Worm (Caenorhabditis elegans): ENCODE results near the gene cah-3.

DNA sequence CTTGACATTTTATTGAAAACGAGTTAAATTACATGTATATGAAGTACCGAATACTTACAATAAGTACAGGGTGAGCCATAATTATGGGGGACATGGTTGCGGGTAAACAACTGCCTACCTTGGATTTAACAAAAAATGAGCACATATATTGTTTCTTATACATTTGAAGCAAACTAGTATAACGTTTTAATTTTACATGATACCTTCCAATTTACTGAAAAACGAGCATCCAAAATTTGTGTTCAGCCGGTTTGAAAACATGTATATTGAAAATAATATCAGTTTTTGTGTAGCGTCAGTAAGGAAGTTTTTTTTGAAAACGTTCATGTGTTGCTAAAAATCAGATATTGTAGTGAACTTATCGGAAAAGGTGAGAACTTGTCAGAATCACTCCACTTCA lies 3.5 kb downstream of the cah-3 start:
- TF ChIP-seq unc-55 (GFP tag; optimal IDR thresholded peaks at IDR 0.05): no peak
- no peak for TF ChIP-seq ets-4 (tag; optimal IDR thresholded peaks at IDR 0.05)
- TF ChIP-seq nhr-11 (tag; optimal IDR thresholded peaks at IDR 0.05): no peak
- no peak for TF ChIP-seq unc-42 (tag; optimal IDR thresholded peaks at IDR 0.05)
- TF ChIP-seq tbx-7 (tag; optimal IDR thresholded peaks at IDR 0.05): no peak
- no peak for TF ChIP-seq pha-4 (tag; optimal IDR thresholded peaks at IDR 0.05)
- no peak for TF ChIP-seq pqm-1 (tag; optimal IDR thresholded peaks at IDR 0.05)
